Fruit fly (Drosophila melanogaster) whole organism, embryonic: ENCODE results near the gene Rpn12.
A peak's percentile ranks its signal among the peaks of the same experiment; 100 is the strongest.

ENCODE experiments used
- Atf-2 ChIP-seq: fragments of 200-800 bp; sonication (Bioruptor generic); optimal IDR thresholded peaks from 2 replicates; lab custom pipeline; 2016; ENCODE audit warnings: missing biosample characterization, missing genetic modification characterization
- Atf3 ChIP-seq: fragments of 200-800 bp; sonication (Bioruptor generic); optimal IDR thresholded peaks from 3 replicates; lab custom pipeline; 2016; ENCODE audit warnings: missing biosample characterization, missing genetic modification characterization
- CG10979 ChIP-seq: fragments of 200-800 bp; sonication (Bioruptor generic); optimal IDR thresholded peaks from 2 replicates; lab custom pipeline; 2018; ENCODE audit warnings: missing biosample characterization, mild to moderate bottlenecking, missing genetic modification characterization, moderate library complexity
- CG11456 ChIP-seq: fragments of 200-800 bp; sonication (Bioruptor generic); IDR thresholded peaks from 3 replicates; pipeline ENCODE4 v1.3.6; 2022; ENCODE audit warnings: missing biosample characterization, missing genetic modification characterization
- CG11560 ChIP-seq: fragments of 200-800 bp; sonication (Bioruptor generic); IDR thresholded peaks from 3 replicates; pipeline ENCODE4 v1.3.6; 2022; ENCODE audit warnings: missing biosample characterization, missing genetic modification characterization
- CG12104 ChIP-seq: fragments of 200-800 bp; sonication (Bioruptor generic); optimal IDR thresholded peaks from 3 replicates; lab custom pipeline; 2016; ENCODE audit warnings: missing biosample characterization, missing genetic modification characterization
- CG12236 ChIP-seq: fragments of 200-800 bp; sonication (Bioruptor generic); optimal IDR thresholded peaks from 2 replicates; lab custom pipeline; 2016; ENCODE audit warnings: missing biosample characterization, missing genetic modification characterization
- CG13775 ChIP-seq: fragments of 200-800 bp; sonication (Bioruptor generic); optimal IDR thresholded peaks from 3 replicates; lab custom pipeline; 2017; ENCODE audit warnings: missing biosample characterization, mild to moderate bottlenecking, missing genetic modification characterization
- CG13894 ChIP-seq: fragments of 200-800 bp; sonication (Bioruptor generic); optimal IDR thresholded peaks from 3 replicates; lab custom pipeline; 2018; ENCODE audit warnings: missing biosample characterization, mild to moderate bottlenecking, missing genetic modification characterization, moderate library complexity
- CG16813 ChIP-seq: fragments of 200-800 bp; sonication (Bioruptor generic); IDR thresholded peaks from 3 replicates; pipeline ENCODE4 v1.3.6; 2022; ENCODE audit warnings: missing biosample characterization, missing genetic modification characterization; ENCODE audit not compliant: partially characterized antibody
- CG18599 ChIP-seq: fragments of 200-800 bp; sonication (Bioruptor generic); optimal IDR thresholded peaks from 3 replicates; lab custom pipeline; 2017; ENCODE audit warnings: missing biosample characterization, missing genetic modification characterization, mild to moderate bottlenecking, moderate library complexity, missing genetic modification reagents
- CG31365 ChIP-seq: fragments of 200-800 bp; sonication (Bioruptor generic); optimal IDR thresholded peaks from 2 replicates; lab custom pipeline; 2018; ENCODE audit warnings: missing biosample characterization, mild to moderate bottlenecking, missing genetic modification characterization
- CG31388 ChIP-seq: fragments of 200-800 bp; sonication (Bioruptor generic); optimal IDR thresholded peaks from 2 replicates; lab custom pipeline; 2016; ENCODE audit warnings: missing biosample characterization, missing genetic modification characterization
- CG32767 ChIP-seq: fragments of 200-800 bp; sonication (Bioruptor generic); IDR thresholded peaks from 2 replicates; pipeline ENCODE4 v1.3.6; 2022; ENCODE audit warnings: missing biosample characterization, missing genetic modification characterization
- CG34224 ChIP-seq: fragments of 200-800 bp; sonication (Bioruptor generic); IDR thresholded peaks from 3 replicates; pipeline ENCODE4 v1.3.6; 2022; ENCODE audit warnings: missing biosample characterization, missing genetic modification characterization; ENCODE audit not compliant: partially characterized antibody
- CG6765 ChIP-seq: fragments of 200-800 bp; sonication (Bioruptor generic); optimal IDR thresholded peaks from 3 replicates; lab custom pipeline; 2017; ENCODE audit warnings: missing biosample characterization, mild to moderate bottlenecking, missing genetic modification characterization
- CG8089 ChIP-seq: fragments of 200-800 bp; sonication (Bioruptor generic); optimal IDR thresholded peaks from 3 replicates; lab custom pipeline; 2016; ENCODE audit warnings: missing biosample characterization, missing genetic modification characterization
- Doc2 ChIP-seq: fragments of 200-800 bp; sonication (Bioruptor generic); IDR thresholded peaks from 2 replicates; pipeline ENCODE4 v1.3.6; 2022; ENCODE audit warnings: missing biosample characterization, missing genetic modification characterization
- Ets65A ChIP-seq: fragments of 200-800 bp; sonication (Bioruptor generic); peaks from one replicate; lab custom pipeline; 2016; ENCODE audit warnings: missing biosample characterization, missing genetic modification characterization
- H15 ChIP-seq: fragments of 200-800 bp; sonication (Bioruptor generic); IDR thresholded peaks from 3 replicates; pipeline ENCODE4 v1.3.6; 2022; ENCODE audit warnings: missing biosample characterization, missing genetic modification characterization
- HLH3B ChIP-seq: fragments of 200-800 bp; sonication (Bioruptor generic); IDR thresholded peaks from 2 replicates; pipeline ENCODE4 v1.3.6; 2022; ENCODE audit warnings: missing biosample characterization, missing genetic modification characterization
- Hey ChIP-seq: fragments of 200-800 bp; sonication (Bioruptor generic); optimal IDR thresholded peaks from 3 replicates; lab custom pipeline; 2018; ENCODE audit warnings: missing biosample characterization, mild to moderate bottlenecking, missing genetic modification characterization
- Hr51 ChIP-seq, 2 experiments: fragments of 200-800 bp; sonication (Bioruptor generic); optimal IDR thresholded peaks; 2 replicates in 1 of 2; 3 replicates in 1 of 2; lab custom pipeline; 2016 to 2018; ENCODE audit warnings: missing biosample characterization in 2 of 2, missing genetic modification characterization in 2 of 2, mild to moderate bottlenecking in 1 of 2, moderate library complexity in 1 of 2
- MESR4 ChIP-seq: fragments of 200-800 bp; sonication (Bioruptor generic); optimal IDR thresholded peaks from 2 replicates; lab custom pipeline; 2018; ENCODE audit warnings: missing biosample characterization, mild to moderate bottlenecking, missing genetic modification characterization, moderate library complexity
- NK7.1 ChIP-seq: fragments of 200-800 bp; sonication (Bioruptor generic); optimal IDR thresholded peaks from 3 replicates; lab custom pipeline; 2016; ENCODE audit warnings: missing biosample characterization, missing genetic modification characterization
- Ravus ChIP-seq: fragments of 200-800 bp; sonication (Bioruptor generic); IDR thresholded peaks from 2 replicates; pipeline ENCODE4 v1.3.6; 2022; ENCODE audit warnings: missing biosample characterization, missing genetic modification characterization
- Rx ChIP-seq: fragments of 200-800 bp; sonication (Bioruptor generic); IDR thresholded peaks from 2 replicates; pipeline ENCODE4 v1.3.6; 2022; ENCODE audit warnings: missing biosample characterization, missing genetic modification characterization
- Sry-β ChIP-seq: fragments of 200-800 bp; sonication (Bioruptor generic); optimal IDR thresholded peaks from 2 replicates; lab custom pipeline; 2018; ENCODE audit warnings: missing biosample characterization, mild to moderate bottlenecking, missing genetic modification characterization, moderate library complexity
- Xbp1 ChIP-seq: fragments of 200-800 bp; sonication (Bioruptor generic); optimal IDR thresholded peaks from 3 replicates; lab custom pipeline; 2016; ENCODE audit warnings: missing biosample characterization, mild to moderate bottlenecking, missing genetic modification characterization
- crc ChIP-seq: fragments of 200-800 bp; sonication (Bioruptor generic); optimal IDR thresholded peaks from 2 replicates; lab custom pipeline; 2016; ENCODE audit warnings: missing biosample characterization, missing genetic modification characterization
- dati ChIP-seq: fragments of 200-800 bp; sonication (Bioruptor generic); IDR thresholded peaks from 2 replicates; pipeline ENCODE4 v1.3.6; 2022; ENCODE audit warnings: missing biosample characterization, missing genetic modification characterization
- esg ChIP-seq: fragments of 200-800 bp; sonication (Bioruptor generic); conservative IDR thresholded peaks from 2 replicates; pipeline ENCODE4 v1.3.6; 2022; ENCODE audit warnings: missing biosample characterization, missing genetic modification characterization
- fd3F ChIP-seq: fragments of 200-800 bp; sonication (Bioruptor generic); optimal IDR thresholded peaks from 2 replicates; lab custom pipeline; 2018; ENCODE audit warnings: missing biosample characterization, mild to moderate bottlenecking, missing genetic modification characterization, moderate library complexity
- fru ChIP-seq: fragments of >200 bp; optimal IDR thresholded peaks from 2 replicates; lab custom pipeline; 2017
- fu2 ChIP-seq: fragments of 200-800 bp; sonication (Bioruptor generic); optimal IDR thresholded peaks from 2 replicates; lab custom pipeline; 2016; ENCODE audit warnings: missing biosample characterization, missing genetic modification characterization
- ken ChIP-seq: fragments of 200-800 bp; sonication (Bioruptor generic); IDR thresholded peaks from 3 replicates; pipeline ENCODE4 v1.3.6; 2022; ENCODE audit warnings: missing biosample characterization, missing genetic modification characterization
- kni ChIP-seq: fragments of 200-800 bp; sonication (Bioruptor generic); optimal IDR thresholded peaks from 3 replicates; lab custom pipeline; 2017; ENCODE audit warnings: mild to moderate bottlenecking, missing biosample characterization, missing genetic modification reagents, missing genetic modification characterization
- lilli ChIP-seq: fragments of 200-800 bp; sonication (Bioruptor generic); optimal IDR thresholded peaks from 3 replicates; lab custom pipeline; 2016; ENCODE audit warnings: missing biosample characterization, missing genetic modification characterization
- maf-S ChIP-seq: fragments of 200-800 bp; sonication (Bioruptor generic); optimal IDR thresholded peaks from 2 replicates; lab custom pipeline; 2016; ENCODE audit warnings: missing biosample characterization, missing genetic modification characterization
- otp ChIP-seq: fragments of 200-800 bp; sonication (Bioruptor generic); IDR thresholded peaks from 3 replicates; pipeline ENCODE4, ENCODE4 v1.3.6; 2022; ENCODE audit warnings: missing biosample characterization, missing genetic modification characterization
- p53 ChIP-seq: fragments of 200-800 bp; sonication (Bioruptor generic); optimal IDR thresholded peaks from 2 replicates; lab custom pipeline; 2016; ENCODE audit warnings: missing biosample characterization, missing genetic modification characterization
- phol ChIP-seq: fragments of 200-800 bp; sonication (Bioruptor generic); optimal IDR thresholded peaks from 3 replicates; lab custom pipeline; 2018; ENCODE audit warnings: missing biosample characterization, mild to moderate bottlenecking, missing genetic modification characterization, moderate library complexity
- ro ChIP-seq: fragments of 200-800 bp; sonication (Bioruptor generic); IDR thresholded peaks from 2 replicates; pipeline ENCODE4 v1.3.6; 2022; ENCODE audit warnings: missing biosample characterization, missing genetic modification characterization
- sim ChIP-seq: fragments of 200-800 bp; sonication (Bioruptor generic); IDR thresholded peaks from 2 replicates; pipeline ENCODE4 v1.3.6; 2022; ENCODE audit warnings: missing biosample characterization, missing genetic modification characterization
- ssp ChIP-seq: fragments of 200-800 bp; sonication (Bioruptor generic); IDR thresholded peaks from 2 replicates; pipeline ENCODE4 v1.3.6; 2022; ENCODE audit warnings: missing biosample characterization, missing genetic modification characterization
- tgo ChIP-seq: fragments of 200-800 bp; sonication (Bioruptor generic); IDR thresholded peaks from 3 replicates; pipeline ENCODE4 v1.3.6; 2022; ENCODE audit warnings: missing biosample characterization, missing genetic modification characterization
- tin ChIP-seq: fragments of 200-800 bp; sonication (Bioruptor generic); optimal IDR thresholded peaks from 3 replicates; lab custom pipeline; 2016; ENCODE audit warnings: missing biosample characterization, missing genetic modification characterization
- tll ChIP-seq, 2 experiments: fragments of 200-800 bp in 1 of 2; fragments of >200 bp in 1 of 2; sonication (Bioruptor generic) in 1 of 2; optimal IDR thresholded peaks; 2 replicates each; lab custom pipeline; 2017 to 2019; ENCODE audit warnings: missing biosample characterization in 2 of 2, missing genetic modification characterization in 2 of 2, mild to moderate bottlenecking in 1 of 2, moderate library complexity in 1 of 2
- ttk ChIP-seq: fragments of 200-800 bp; sonication (Bioruptor generic); IDR thresholded peaks from 2 replicates; pipeline ENCODE4 v2.1.2; 2022; ENCODE audit warnings: missing biosample characterization, missing genetic modification characterization
- z ChIP-seq: fragments of 200-800 bp; sonication (Bioruptor generic); IDR thresholded peaks from 3 replicates; pipeline ENCODE4 v1.3.6; 2022; ENCODE audit warnings: missing biosample characterization, missing genetic modification characterization
- zen2 ChIP-seq: fragments of 200-800 bp; sonication (Bioruptor generic); IDR thresholded peaks from 3 replicates; pipeline ENCODE4 v1.3.6; 2022; ENCODE audit warnings: missing biosample characterization, missing genetic modification characterization; ENCODE audit not compliant: partially characterized antibody

Gene Rpn12

dm6 chr3L:16574307-16574946, 8.4 kb upstream of the Rpn12 start, which contains the start of gene mbf1 (continued):
- TF ChIP-seq fru (lab: Kevin White, UChicago) = no peak
- no peak for TF ChIP-seq Sry-β (GFP tag; lab: Kevin White, UChicago)
- peak; percentile 33; the same call in 1 of the 3 replicates for TF ChIP-seq CG11560
- no peak for TF ChIP-seq otp (GFP tag; lab: Robert Waterston, UW)
- no peak for TF ChIP-seq Xbp1 (GFP tag; lab: Kevin White, UChicago)
- TF ChIP-seq HLH3B (GFP tag; lab: Robert Waterston, UW) = no peak
- TF ChIP-seq zen2 = no peak; the same call in 2 of the 3 replicates
- TF ChIP-seq Doc2 (GFP tag; lab: Robert Waterston, UW) = no peak
- TF ChIP-seq z (GFP tag; lab: Robert Waterston, UW) = no peak
- TF ChIP-seq CG18599 (GFP tag; lab: Kevin White, UChicago) = no peak
- TF ChIP-seq maf-S (GFP tag; lab: Kevin White, UChicago) = no peak
- TF ChIP-seq Rx (GFP tag; lab: Robert Waterston, UW) = no peak
- TF ChIP-seq Atf3 (GFP tag; lab: Kevin White, UChicago) = no peak
- TF ChIP-seq H15 = no peak
- TF ChIP-seq CG8089 (GFP tag; lab: Kevin White, UChicago) = no peak
- TF ChIP-seq sim (GFP tag; lab: Robert Waterston, UW) = no peak
- no peak for TF ChIP-seq Ravus (GFP tag; lab: Robert Waterston, UW)
- TF ChIP-seq Hr51 (GFP tag; optimal IDR thresholded peaks at IDR 0.05; lab: Kevin White, UChicago) = no peak
- TF ChIP-seq phol (tag; lab: Kevin White, UChicago) = peak; percentile 62
- TF ChIP-seq CG34224 (GFP tag; lab: Robert Waterston, UW) = peak; percentile 66
- TF ChIP-seq CG12104 (GFP tag; lab: Kevin White, UChicago) = peak; percentile 31
- no peak for TF ChIP-seq p53 (GFP tag; lab: Kevin White, UChicago)
- peak in 1 of 2 experiments; percentile 16 for TF ChIP-seq tll (GFP tag; optimal IDR thresholded peaks at IDR 0.05; lab: Kevin White, UChicago)
- TF ChIP-seq tin (GFP tag; lab: Kevin White, UChicago) = peak; percentile 31
- no peak for TF ChIP-seq ssp
- TF ChIP-seq ttk (GFP tag; lab: Robert Waterston, UW) = no peak
- TF ChIP-seq CG6765 = no peak
- no peak for TF ChIP-seq ro (GFP tag; lab: Robert Waterston, UW)
- peak; percentile 47; the same call in 2 of the 3 replicates for TF ChIP-seq CG16813
- TF ChIP-seq CG31365 = no peak
- TF ChIP-seq lilli (GFP tag; lab: Kevin White, UChicago) = peak; percentile 53
- peak; percentile 13 for TF ChIP-seq CG13775 (GFP tag; lab: Kevin White, UChicago)
- no peak for TF ChIP-seq fd3F (GFP tag; lab: Kevin White, UChicago)
- TF ChIP-seq Atf-2 (GFP tag; lab: Kevin White, UChicago) = no peak
- no peak for TF ChIP-seq CG32767 (GFP tag; lab: Robert Waterston, UW)
- TF ChIP-seq Hey = no peak
- TF ChIP-seq CG13894 (tag; lab: Kevin White, UChicago) = peak; percentile 32
- TF ChIP-seq fu2 (GFP tag; lab: Kevin White, UChicago) = no peak
- TF ChIP-seq CG10979 (tag; lab: Kevin White, UChicago) = no peak
- TF ChIP-seq ken = no peak
- no peak for TF ChIP-seq CG11456 (GFP tag; lab: Robert Waterston, UW)
- no peak for TF ChIP-seq tgo (GFP tag; lab: Robert Waterston, UW)
- TF ChIP-seq CG12236 (GFP tag; lab: Kevin White, UChicago) = no peak
- TF ChIP-seq kni (GFP tag; lab: Kevin White, UChicago) = no peak
- no peak for TF ChIP-seq crc (GFP tag; lab: Kevin White, UChicago)
- no peak for TF ChIP-seq NK7.1
- no peak for TF ChIP-seq dati (GFP tag; lab: Robert Waterston, UW)
- TF ChIP-seq esg = no peak
- TF ChIP-seq MESR4 = peak; percentile 90
- no peak for TF ChIP-seq CG31388 (GFP tag; lab: Kevin White, UChicago)
- peak; percentile 71 for TF ChIP-seq Ets65A
